Fruit fly (Drosophila melanogaster): Measurements from ENCODE around the gene CG17991.
A peak's percentile ranks its signal among the peaks of the same experiment; 100 is the strongest.

Gene CG17991

dm6 chr3R:27217465-27218059, 23.5 kb upstream of the CG17991 start (continued):
- TF ChIP-seq Sox15 (GFP tag; optimal IDR thresholded peaks at IDR 0.05) (peak; percentile 21), svp (GFP tag) (peak; percentile 87), CG8632 (GFP tag; optimal IDR thresholded peaks at IDR 0.05) (peak; percentile 65), CG11762 (GFP tag; optimal IDR thresholded peaks at IDR 0.05; ENCODE audit: insufficient read depth) (peak; percentile 63), CG6792 (GFP tag; optimal IDR thresholded peaks at IDR 0.05) (peak; percentile 73), achi (GFP tag; optimal IDR thresholded peaks at IDR 0.05) (peak; percentile 74), CG1621 (tag; optimal IDR thresholded peaks at IDR 0.05) (no peak), esn (GFP tag; optimal IDR thresholded peaks at IDR 0.05) (peak; percentile 81), fd59A (GFP tag; optimal IDR thresholded peaks at IDR 0.05) (peak; percentile 41), CG32006 (GFP tag; optimal IDR thresholded peaks at IDR 0.05) (peak; percentile 77), pdm3 (GFP tag; optimal IDR thresholded peaks at IDR 0.05) (peak; percentile 69), CG16779 (tag; optimal IDR thresholded peaks at IDR 0.05) (peak; percentile 37), topi (GFP tag; optimal IDR thresholded peaks at IDR 0.05) (peak; percentile 71), Ets96B (tag; optimal IDR thresholded peaks at IDR 0.05) (peak; percentile 79), CG11902 (GFP tag; optimal IDR thresholded peaks at IDR 0.05) (peak; percentile 56), spab (GFP tag; optimal IDR thresholded peaks at IDR 0.05) (peak; percentile 66), Eip93F (GFP tag; optimal IDR thresholded peaks at IDR 0.05) (peak; percentile 64), CG3919 (GFP tag; optimal IDR thresholded peaks at IDR 0.05) (peak; percentile 77), lz (GFP tag; optimal IDR thresholded peaks at IDR 0.05) (peak; percentile 64), CG10669 (GFP tag; optimal IDR thresholded peaks at IDR 0.05) (peak; percentile 55)

- TF ChIP-seq CG4318 (GFP tag; optimal IDR thresholded peaks at IDR 0.05) (no peak), CG8632 (GFP tag; optimal IDR thresholded peaks at IDR 0.05) (no peak), achi (GFP tag; optimal IDR thresholded peaks at IDR 0.05) (no peak), CG11902 (GFP tag; optimal IDR thresholded peaks at IDR 0.05) (no peak), lz (GFP tag; optimal IDR thresholded peaks at IDR 0.05) (peak; percentile 8), svp (GFP tag) (peak; percentile 45), acj6 (GFP tag; optimal IDR thresholded peaks at IDR 0.05) (no peak), eg (GFP tag; IDR thresholded peaks at IDR 0.05) (no peak), salr (GFP tag; optimal IDR thresholded peaks at IDR 0.05) (no peak), CG6792 (GFP tag; optimal IDR thresholded peaks at IDR 0.05) (no peak), OdsH (GFP tag; optimal IDR thresholded peaks at IDR 0.05) (no peak), CG10631 (GFP tag; optimal IDR thresholded peaks at IDR 0.05) (peak; percentile 8), CG6854 (GFP tag; optimal IDR thresholded peaks at IDR 0.05) (no peak), CG10669 (GFP tag; optimal IDR thresholded peaks at IDR 0.05) (no peak), esn (GFP tag; optimal IDR thresholded peaks at IDR 0.05) (no peak), pdm3 (GFP tag; optimal IDR thresholded peaks at IDR 0.05) (no peak), topi (GFP tag; optimal IDR thresholded peaks at IDR 0.05) (no peak), dac (GFP tag; optimal IDR thresholded peaks at IDR 0.05) (no peak), cyc (GFP tag; optimal IDR thresholded peaks at IDR 0.05) (no peak), Hr38 (GFP tag; optimal IDR thresholded peaks at IDR 0.05) (no peak), Eip93F (GFP tag; optimal IDR thresholded peaks at IDR 0.05) (no peak), CG6808 (GFP tag; optimal IDR thresholded peaks at IDR 0.05) (no peak), CG7368 (GFP tag; optimal IDR thresholded peaks at IDR 0.05) (no peak), Smox (GFP tag; optimal IDR thresholded peaks at IDR 0.05) (no peak), CG11762 (GFP tag; optimal IDR thresholded peaks at IDR 0.05; ENCODE audit: insufficient read depth) (no peak), Sox14 (GFP tag; optimal IDR thresholded peaks at IDR 0.05) (no peak), spab (GFP tag; optimal IDR thresholded peaks at IDR 0.05) (no peak), Gug (GFP tag; IDR thresholded peaks at IDR 0.05) (no peak), Eip78C (GFP tag) (peak; percentile 55)
Measured at dm6 chr3R:27218288-27218687, 22.8 kb upstream of the CG17991 start.

- TF ChIP-seq CG6854 (GFP tag; optimal IDR thresholded peaks at IDR 0.05) = peak; percentile 70
- peak; percentile 4 for TF ChIP-seq dsx (GFP tag; optimal IDR thresholded peaks at IDR 0.05; ENCODE audit: poor library complexity, severe bottlenecking)
- TF ChIP-seq ss (GFP tag; optimal IDR thresholded peaks at IDR 0.05) = peak in 1 of 2 experiments; percentile 25
- TF ChIP-seq dac (GFP tag; optimal IDR thresholded peaks at IDR 0.05) = no peak
Measured at dm6 chr3R:27218814-27219213, 22.3 kb upstream of the CG17991 start.
